Worm (Caenorhabditis elegans): Measurements from ENCODE around the gene ZK402.2.
"Not testable (repeated sequence)": the region's sequence is repeated elsewhere in the genome, so short reads cannot be mapped to it uniquely, and the experiment has no call there.

ZK402.2 gene

DNA sequence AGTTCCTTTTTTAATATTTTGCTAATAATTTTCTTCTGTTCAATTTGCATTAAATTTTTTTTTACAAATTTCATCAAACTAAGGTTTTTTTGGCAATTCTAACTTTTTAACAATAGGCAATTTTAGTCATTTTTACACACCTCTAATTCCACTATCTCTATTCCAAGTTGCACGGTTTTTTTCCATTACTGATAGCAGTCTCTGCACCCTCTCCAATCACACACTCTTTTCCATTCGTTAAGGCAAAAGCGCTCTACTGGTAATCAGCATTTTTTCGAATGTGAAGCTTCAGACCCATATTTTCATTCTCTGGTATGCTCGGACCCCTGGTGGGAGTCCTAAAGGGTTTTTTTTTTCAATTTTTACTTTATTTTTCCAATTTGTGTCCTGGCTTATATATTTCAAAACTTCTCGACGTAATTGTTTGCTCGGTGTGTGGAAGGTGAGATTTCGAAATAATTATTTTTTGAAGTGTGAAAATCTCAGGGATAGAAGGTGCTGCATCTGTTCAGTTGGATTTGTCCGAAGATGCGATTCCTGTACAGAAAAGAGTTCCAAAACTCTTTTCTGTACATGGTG is 13.3 kb downstream of the ZK402.2 start, which contains the start of the genes F19G12.4 and F19G12.8:
TSS of gene F19G12.4 (plus strand) at position 529 of the 579 bp plus-strand sequence.
TSS of gene F19G12.8 (plus strand) at position 545 of the 579 bp plus-strand sequence.
- TF ChIP-seq nhr-76 (tag; optimal IDR thresholded peaks at IDR 0.05) (no peak), nhr-47 (tag; optimal IDR thresholded peaks at IDR 0.05) (no peak), nhr-85 (tag) (peak; percentile 20), elt-2 (tag; optimal IDR thresholded peaks at IDR 0.05) (peak; percentile 12), lin-35 (GFP tag; optimal IDR thresholded peaks at IDR 0.05) (peak in 1 of 2 experiments; percentile 1)

ce11 chrX:1419163-1419696 is 15.7 kb downstream of the ZK402.2 start, which contains the start of gene F19G12.9:
Gene F19G12.9, plus strand, starts transcription at chrX:1419213.
- TF ChIP-seq skn-1 (tag; optimal IDR thresholded peaks at IDR 0.05) (peak; percentile 96), rnt-1 (tag; optimal IDR thresholded peaks at IDR 0.05) (peak; percentile 29), sup-37 (GFP tag; optimal IDR thresholded peaks at IDR 0.05) (no peak), nhr-90 (tag; optimal IDR thresholded peaks at IDR 0.05; ENCODE audit: poor library complexity) (no peak), blmp-1 (tag; optimal IDR thresholded peaks at IDR 0.05) (peak; percentile 20), lin-35 (GFP tag; optimal IDR thresholded peaks at IDR 0.05) (peak in 1 of 2 experiments; percentile 54), elt-2 (tag; optimal IDR thresholded peaks at IDR 0.05) (peak; percentile 7)

ce11 chrX:1420524-1420923 is 17.0 kb downstream of the ZK402.2 start:
- TF ChIP-seq elt-3 (tag; optimal IDR thresholded peaks at IDR 0.05) = peak in 1 of 6 experiments; percentile 30
- no peak for TF ChIP-seq snpc-4 (tag; optimal IDR thresholded peaks at IDR 0.05)
- peak; percentile 100 for TF ChIP-seq skn-1 (tag; optimal IDR thresholded peaks at IDR 0.05)

ce11 chrX:1424509-1424908 is 21.0 kb downstream of the ZK402.2 start, which contains the start of gene F19G12.3:
Gene F19G12.3, plus strand, starts transcription at chrX:1424809.
- peak; percentile 7 for TF ChIP-seq fkh-8 (tag; optimal IDR thresholded peaks at IDR 0.05)
- TF ChIP-seq skn-1 (tag; optimal IDR thresholded peaks at IDR 0.05) = peak; percentile 42
- TF ChIP-seq efl-3 (GFP tag; optimal IDR thresholded peaks at IDR 0.05) = no peak

DNA sequence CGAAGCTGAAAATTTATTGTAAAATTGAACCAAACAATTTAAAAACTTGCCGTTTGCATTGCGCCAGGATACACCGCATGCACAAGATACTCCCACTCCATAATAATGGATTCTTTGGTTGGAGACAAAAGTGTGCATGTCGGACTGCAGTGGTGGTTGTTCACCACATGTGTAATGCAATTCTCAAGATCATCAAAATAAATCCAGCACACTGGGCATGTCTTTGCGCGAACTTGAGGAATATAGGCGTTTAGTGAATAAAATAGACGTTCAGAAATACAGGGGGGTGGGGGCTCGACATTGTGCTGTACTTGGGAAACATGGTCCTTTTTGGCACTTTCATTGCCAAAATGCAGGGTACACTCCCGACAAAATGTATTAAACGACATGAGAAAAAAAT is 22.9 kb downstream of the ZK402.2 start, which contains the start of gene F19G12.11:
TSS of gene F19G12.11 (minus strand) at position 101 of the 400 bp plus-strand sequence.
- TF ChIP-seq fkh-10 (GFP tag; optimal IDR thresholded peaks at IDR 0.05) (no peak), aly-2 (tag; optimal IDR thresholded peaks at IDR 0.05) (no peak), efl-3 (GFP tag; optimal IDR thresholded peaks at IDR 0.05) (no peak), lin-39 (tag; optimal IDR thresholded peaks at IDR 0.05) (no peak), nhr-47 (tag; optimal IDR thresholded peaks at IDR 0.05) (no peak), mdl-1 (tag; optimal IDR thresholded peaks at IDR 0.05) (no peak), Y116A8C.19 (tag; optimal IDR thresholded peaks at IDR 0.05; ENCODE audit: borderline replicate concordance) (no peak), C04F5.9 (tag; optimal IDR thresholded peaks at IDR 0.05) (no peak), nhr-85 (tag) (no peak), snu-23 (GFP tag; optimal IDR thresholded peaks at IDR 0.05) (no peak), nhr-90 (tag; optimal IDR thresholded peaks at IDR 0.05; ENCODE audit: poor library complexity) (no peak), lin-15B (tag; optimal IDR thresholded peaks at IDR 0.05) (no peak), ceh-90 (tag; optimal IDR thresholded peaks at IDR 0.05) (no peak), rnt-1 (tag; optimal IDR thresholded peaks at IDR 0.05) (no peak), nhr-76 (tag; optimal IDR thresholded peaks at IDR 0.05) (no peak), ceh-82 (tag; optimal IDR thresholded peaks at IDR 0.05) (no peak), C34B4.2 (tag; optimal IDR thresholded peaks at IDR 0.05) (no peak), mef-2 (tag; optimal IDR thresholded peaks at IDR 0.05) (no peak)

DNA sequence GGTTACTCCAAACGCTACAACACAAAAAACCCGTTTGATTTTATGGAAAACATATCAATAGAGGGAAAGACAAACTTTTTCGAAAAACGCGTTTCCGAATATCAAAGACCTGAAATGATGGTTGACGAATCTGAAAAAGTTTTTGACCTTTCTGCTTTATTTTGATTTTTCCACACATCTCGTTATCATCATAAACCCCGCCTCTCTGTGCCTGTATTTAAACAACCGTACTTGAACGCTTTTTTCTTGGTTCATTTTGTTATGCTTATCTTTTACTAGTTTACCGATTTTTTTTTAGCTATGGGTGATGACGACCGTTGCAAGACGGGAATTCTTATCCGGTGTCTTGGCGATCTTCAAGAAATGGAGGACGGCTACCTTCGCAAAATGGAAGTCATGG is 27.2 kb downstream of the ZK402.2 start, which contains the start of gene F19G12.1:
TSS of gene F19G12.1 (plus strand) at position 301 of the 400 bp plus-strand sequence.
- TF ChIP-seq nhr-84, C34B4.2, sptf-1 (tag; optimal IDR thresholded peaks at IDR 0.05): not testable (repeated sequence)

Measured in whole organism, L1 larva.